Fruit fly (Drosophila melanogaster): ENCODE measurements around the gene cyc.

The cyc gene

DNA sequence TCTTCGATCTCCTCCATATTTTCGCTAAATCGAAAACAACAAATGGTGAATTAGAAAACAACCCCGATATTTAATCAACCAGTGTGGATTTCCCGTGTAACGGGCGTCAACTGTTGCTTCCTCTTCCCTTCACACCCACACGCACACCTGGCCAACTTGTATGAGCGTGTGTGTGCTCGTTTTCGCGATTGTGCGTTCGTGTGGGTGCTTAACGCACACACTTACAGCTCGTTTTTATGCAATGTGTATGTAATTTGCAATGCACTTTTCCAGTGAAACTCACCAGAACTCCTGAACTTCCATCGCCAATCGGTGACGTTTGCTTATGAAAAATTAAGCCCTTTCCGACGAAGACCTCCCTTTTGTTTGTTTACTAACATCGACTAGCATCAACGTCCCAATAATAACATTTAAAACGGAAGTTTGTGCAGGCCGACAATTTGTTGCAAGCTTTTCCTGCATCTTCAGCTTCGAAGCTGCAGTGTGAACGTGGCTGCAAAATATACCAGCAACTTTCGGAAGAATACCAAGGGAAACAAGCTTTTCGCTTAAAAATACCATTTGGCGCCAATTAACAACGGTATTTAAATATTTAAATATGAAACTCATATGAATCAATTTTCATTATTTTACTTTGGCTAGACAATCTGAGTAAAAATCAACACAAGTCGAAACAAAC lies at the start of gene cyc (continued):
- TF ChIP-seq CG31365 (tag; optimal IDR thresholded peaks at IDR 0.05) (no peak), Eip74EF (GFP tag; optimal IDR thresholded peaks at IDR 0.05) (peak in 1 of 2 experiments; percentile 41), ci (GFP tag; IDR thresholded peaks at IDR 0.05) (0 out of 3 replicates have a peak, but pooled peaks have one; percentile 19), scrt (GFP tag; optimal IDR thresholded peaks at IDR 0.05) (peak; percentile 85), Xrp1 (GFP tag; IDR thresholded peaks at IDR 0.05) (no peak), CG6791 (GFP tag; IDR thresholded peaks at IDR 0.05; ENCODE audit: partially characterized antibody) (no peak), pita (GFP tag; optimal IDR thresholded peaks at IDR 0.05) (no peak), CG11456 (GFP tag; IDR thresholded peaks at IDR 0.05) (no peak), sug (tag; optimal IDR thresholded peaks at IDR 0.05) (no peak), NC2β (GFP tag; optimal IDR thresholded peaks at IDR 0.05) (no peak), ftz-f1 (GFP tag; optimal IDR thresholded peaks at IDR 0.05) (no peak), Lpt (GFP tag; optimal IDR thresholded peaks at IDR 0.05) (no peak), oc (tag; optimal IDR thresholded peaks at IDR 0.05) (no peak), corto (GFP tag; optimal IDR thresholded peaks at IDR 0.05) (no peak), hth (optimal IDR thresholded peaks at IDR 0.05) (no peak), Opbp (GFP tag; IDR thresholded peaks at IDR 0.05; ENCODE audit: partially characterized antibody) (no peak), gcm (GFP tag; optimal IDR thresholded peaks at IDR 0.05) (no peak), Six4 (GFP tag; optimal IDR thresholded peaks at IDR 0.05) (no peak), zen2 (GFP tag; IDR thresholded peaks at IDR 0.05; ENCODE audit: partially characterized antibody) (no peak), Dek (tag; optimal IDR thresholded peaks at IDR 0.05) (no peak), CG4282 (GFP tag; optimal IDR thresholded peaks at IDR 0.05) (no peak), hb (GFP tag; IDR thresholded peaks at IDR 0.05; ENCODE audit: partially characterized antibody) (no peak), disco-r (GFP tag; optimal IDR thresholded peaks at IDR 0.05) (no peak), CG11398 (GFP tag; optimal IDR thresholded peaks at IDR 0.05) (no peak), eyg (GFP tag; optimal IDR thresholded peaks at IDR 0.05) (no peak), sna (GFP tag; IDR thresholded peaks at IDR 0.05; ENCODE audit: partially characterized antibody) (no peak), cg (GFP tag; optimal IDR thresholded peaks at IDR 0.05) (peak; percentile 77), BtbVII (GFP tag; optimal IDR thresholded peaks at IDR 0.05) (no peak), sens (GFP tag) (peak; percentile 42), CG8281 (tag; optimal IDR thresholded peaks at IDR 0.05) (no peak), CG42726 (GFP tag; IDR thresholded peaks at IDR 0.05; ENCODE audit: partially characterized antibody) (no peak), Nf-YA (GFP tag; IDR thresholded peaks at IDR 0.05) (no peak), nerfin-1 (tag; optimal IDR thresholded peaks at IDR 0.05) (no peak), lola (GFP tag; optimal IDR thresholded peaks at IDR 0.05) (no peak), CG6175 (GFP tag; IDR thresholded peaks at IDR 0.05) (no peak), lbe (GFP tag; optimal IDR thresholded peaks at IDR 0.05) (peak; percentile 22), phol (tag; optimal IDR thresholded peaks at IDR 0.05) (no peak), CG18619 (GFP tag; optimal IDR thresholded peaks at IDR 0.05) (no peak), CG11696 (GFP tag; IDR thresholded peaks at IDR 0.05) (no peak), CG13287 (GFP tag; IDR thresholded peaks at IDR 0.05; ENCODE audit: partially characterized antibody) (peak; percentile 8; the same call in 1 of the 2 replicates), CG2202 (tag; optimal IDR thresholded peaks at IDR 0.05) (no peak), CG10979 (tag; optimal IDR thresholded peaks at IDR 0.05) (no peak), Ets97D (GFP tag; optimal IDR thresholded peaks at IDR 0.05) (peak; percentile 75), cad (GFP tag; optimal IDR thresholded peaks at IDR 0.05) (no peak), Neu2 (GFP tag; optimal IDR thresholded peaks at IDR 0.05; ENCODE audit: borderline replicate concordance) (no peak), CG10654 (GFP tag; optimal IDR thresholded peaks at IDR 0.05) (no peak), CG6813 (GFP tag; optimal IDR thresholded peaks at IDR 0.05) (no peak), CG15269 (tag; optimal IDR thresholded peaks at IDR 0.05) (no peak), toy (GFP tag; IDR thresholded peaks at IDR 0.05) (no peak)
